Worm (Caenorhabditis elegans) whole organism, L2 larva: ENCODE measurements around the gene dsl-3.

Experiments
- C34F6.9 ChIP-seq: fragments of 150-350 bp; optimal IDR thresholded peaks from 2 replicates; lab custom pipeline; 2014; ENCODE audit warnings: missing biosample characterization, missing genetic modification characterization
- F13H6.1 ChIP-seq: sonication (generic microtip); optimal IDR thresholded peaks from 2 replicates; lab custom pipeline; 2016; ENCODE audit warnings: missing genetic modification characterization, missing compliant biosample characterization
- R02D3.7 ChIP-seq: fragments of 150-350 bp; optimal IDR thresholded peaks from 2 replicates; lab custom pipeline; 2014; ENCODE audit warnings: missing biosample characterization, missing genetic modification characterization
- Y55F3AM.14 ChIP-seq: fragments of 200-800 bp; sonication (Bioruptor generic); optimal IDR thresholded peaks from 2 replicates; lab custom pipeline; 2018; ENCODE audit warnings: mild to moderate bottlenecking, missing genetic modification characterization, missing compliant biosample characterization
- ZK546.5 ChIP-seq: sonication (generic microtip); optimal IDR thresholded peaks from 2 replicates; lab custom pipeline; 2017; ENCODE audit warnings: missing biosample characterization, missing genetic modification characterization
- alr-1 ChIP-seq: fragments of 150-350 bp; optimal IDR thresholded peaks from 2 replicates; lab custom pipeline; 2014; ENCODE audit warnings: missing biosample characterization, missing genetic modification characterization
- ama-1 ChIP-seq: fragments of 150-350 bp; optimal IDR thresholded peaks from 2 replicates; lab custom pipeline; 2018; ENCODE audit warnings: inconsistent platforms
- blmp-1 ChIP-seq: sonication (generic microtip); optimal IDR thresholded peaks from 2 replicates; lab custom pipeline; 2017; ENCODE audit warnings: missing genetic modification characterization, mild to moderate bottlenecking, missing compliant biosample characterization, antibody characterized with exemption, moderate library complexity; ENCODE audit not compliant: insufficient read depth
- ceh-16 ChIP-seq: fragments of 150-350 bp; optimal IDR thresholded peaks from 2 replicates; lab custom pipeline; 2014; ENCODE audit warnings: missing biosample characterization, missing genetic modification characterization
- ceh-82 ChIP-seq: fragments of 150-350 bp; optimal IDR thresholded peaks from 2 replicates; lab custom pipeline; 2014; ENCODE audit warnings: missing biosample characterization, missing genetic modification characterization
- crh-2 ChIP-seq: sonication (generic microtip); optimal IDR thresholded peaks from 2 replicates; lab custom pipeline; 2017; ENCODE audit warnings: missing biosample characterization, missing genetic modification characterization
- dmd-4 ChIP-seq: sonication (generic microtip); optimal IDR thresholded peaks from 2 replicates; lab custom pipeline; 2017; ENCODE audit warnings: missing biosample characterization, missing genetic modification characterization
- egl-27 ChIP-seq: sonication (generic microtip); optimal IDR thresholded peaks from 3 replicates; lab custom pipeline; 2017; ENCODE audit warnings: missing biosample characterization, missing genetic modification reagents, missing genetic modification characterization
- elt-1 ChIP-seq: fragments of 150-350 bp; optimal IDR thresholded peaks from 2 replicates; lab custom pipeline; 2014; ENCODE audit warnings: missing biosample characterization, missing genetic modification characterization
- elt-3 ChIP-seq: sonication (generic microtip); optimal IDR thresholded peaks from 2 replicates; lab custom pipeline; 2017; ENCODE audit warnings: missing biosample characterization, missing genetic modification characterization
- fos-1 ChIP-seq: fragments of 150-350 bp; optimal IDR thresholded peaks from 2 replicates; lab custom pipeline; 2014; ENCODE audit warnings: missing biosample characterization, missing genetic modification characterization
- gmeb-1 ChIP-seq: fragments of 150-350 bp; optimal IDR thresholded peaks from 2 replicates; lab custom pipeline; 2014; ENCODE audit warnings: missing biosample characterization, missing genetic modification characterization
- lin-11 ChIP-seq: fragments of 150-350 bp; sonication (generic microtip); optimal IDR thresholded peaks from 2 replicates; lab custom pipeline; 2014; ENCODE audit warnings: missing biosample characterization, missing genetic modification characterization, inconsistent platforms, mixed read lengths
- lin-13 ChIP-seq: fragments of 150-350 bp; optimal IDR thresholded peaks from 2 replicates; lab custom pipeline; 2014; ENCODE audit warnings: missing biosample characterization, missing genetic modification reagents, missing genetic modification characterization
- lin-39 ChIP-seq: fragments of 150-350 bp; optimal IDR thresholded peaks from 2 replicates; lab custom pipeline; 2014; ENCODE audit warnings: missing biosample characterization, missing genetic modification reagents, missing genetic modification characterization
- lsy-2 ChIP-seq, 2 experiments: fragments of 150-350 bp in 1 of 2; sonication (generic microtip) in 1 of 2; optimal IDR thresholded peaks; 2 replicates each; lab custom pipeline; 2014 to 2017; ENCODE audit warnings: missing biosample characterization in 2 of 2, missing genetic modification characterization in 2 of 2
- mab-5 ChIP-seq: fragments of 150-350 bp; optimal IDR thresholded peaks from 2 replicates; lab custom pipeline; 2014; ENCODE audit warnings: missing biosample characterization, missing genetic modification characterization
- mbf-1 ChIP-seq: sonication (generic microtip); optimal IDR thresholded peaks from 2 replicates; lab custom pipeline; 2017; ENCODE audit warnings: missing biosample characterization, missing genetic modification characterization
- mdl-1 ChIP-seq, 2 experiments: fragments of 150-350 bp in 1 of 2; sonication (generic microtip) in 1 of 2; optimal IDR thresholded peaks; 2 replicates each; lab custom pipeline; 2017; ENCODE audit warnings: missing biosample characterization in 2 of 2, missing genetic modification characterization in 2 of 2
- nhr-10 ChIP-seq: sonication (generic microtip); optimal IDR thresholded peaks from 2 replicates; lab custom pipeline; 2017; ENCODE audit warnings: missing biosample characterization, missing genetic modification characterization
- nhr-11 ChIP-seq: fragments of 150-350 bp; optimal IDR thresholded peaks from 2 replicates; lab custom pipeline; 2014; ENCODE audit warnings: missing biosample characterization, missing genetic modification characterization
- nhr-12 ChIP-seq: fragments of 150-350 bp; optimal IDR thresholded peaks from 2 replicates; lab custom pipeline; 2014; ENCODE audit warnings: missing biosample characterization, missing genetic modification characterization
- nhr-129 ChIP-seq: fragments of 150-350 bp; optimal IDR thresholded peaks from 2 replicates; lab custom pipeline; 2014; ENCODE audit warnings: missing biosample characterization, missing genetic modification characterization
- nhr-21 ChIP-seq: fragments of 150-350 bp; optimal IDR thresholded peaks from 2 replicates; lab custom pipeline; 2014; ENCODE audit warnings: missing biosample characterization, missing genetic modification characterization
- nhr-23 ChIP-seq: fragments of 150-350 bp; optimal IDR thresholded peaks from 2 replicates; lab custom pipeline; 2014; ENCODE audit warnings: missing biosample characterization, missing genetic modification reagents, missing genetic modification characterization
- nhr-237 ChIP-seq: fragments of 150-350 bp; optimal IDR thresholded peaks from 2 replicates; lab custom pipeline; 2014; ENCODE audit warnings: missing biosample characterization, missing genetic modification characterization
- nhr-25 ChIP-seq: fragments of 150-350 bp; sonication (generic microtip); optimal IDR thresholded peaks from 3 replicates; lab custom pipeline; 2014; ENCODE audit warnings: missing biosample characterization, missing genetic modification characterization
- nhr-6 ChIP-seq: fragments of 150-350 bp; optimal IDR thresholded peaks from 2 replicates; lab custom pipeline; 2014; ENCODE audit warnings: missing biosample characterization, missing genetic modification characterization
- nhr-77 ChIP-seq: fragments of 150-350 bp; optimal IDR thresholded peaks from 2 replicates; lab custom pipeline; 2014; ENCODE audit warnings: missing biosample characterization, missing genetic modification characterization
- peb-1 ChIP-seq: fragments of 150-350 bp; optimal IDR thresholded peaks from 2 replicates; lab custom pipeline; 2014; ENCODE audit warnings: missing biosample characterization, missing genetic modification characterization
- sem-4 ChIP-seq: fragments of 150-350 bp; optimal IDR thresholded peaks from 2 replicates; lab custom pipeline; 2014; ENCODE audit warnings: missing biosample characterization, missing genetic modification reagents, missing genetic modification characterization
- skn-1 ChIP-seq: sonication (generic microtip); optimal IDR thresholded peaks from 2 replicates; lab custom pipeline; 2017; ENCODE audit warnings: missing biosample characterization, missing genetic modification characterization
- sma-3 ChIP-seq: sonication (generic microtip); optimal IDR thresholded peaks from 2 replicates; lab custom pipeline; 2016; ENCODE audit warnings: missing genetic modification reagents, missing genetic modification characterization, missing compliant biosample characterization
- sma-9 ChIP-seq, 2 experiments: fragments of 150-350 bp in 1 of 2; sonication (generic microtip) in 1 of 2; optimal IDR thresholded peaks; 2 replicates each; lab custom pipeline; 2014 to 2016; ENCODE audit warnings: missing genetic modification characterization in 2 of 2, mild to moderate bottlenecking in 1 of 2, missing biosample characterization in 1 of 2, missing compliant biosample characterization in 1 of 2, missing genetic modification reagents in 1 of 2, moderate library complexity in 1 of 2
- snpc-4 ChIP-seq: fragments of 150-350 bp; optimal IDR thresholded peaks from 2 replicates; lab custom pipeline; 2014; ENCODE audit warnings: missing biosample characterization, missing genetic modification characterization
- unc-39 ChIP-seq: fragments of 150-350 bp; optimal IDR thresholded peaks from 2 replicates; lab custom pipeline; 2014; ENCODE audit warnings: missing biosample characterization, missing genetic modification characterization
- unc-55 ChIP-seq: fragments of 150-350 bp; sonication (generic microtip); optimal IDR thresholded peaks from 3 replicates; lab custom pipeline; 2014; ENCODE audit warnings: missing biosample characterization, missing genetic modification reagents, missing genetic modification characterization
- unc-62 ChIP-seq: fragments of 150-350 bp; optimal IDR thresholded peaks from 2 replicates; lab custom pipeline; 2014; ENCODE audit warnings: missing biosample characterization, missing genetic modification reagents, missing genetic modification characterization
- zag-1 ChIP-seq: fragments of 150-350 bp; optimal IDR thresholded peaks from 2 replicates; lab custom pipeline; 2014; ENCODE audit warnings: missing biosample characterization, missing genetic modification characterization
- ztf-1 ChIP-seq: fragments of 200-800 bp; sonication (Bioruptor generic); conservative IDR thresholded peaks from 2 replicates; pipeline ENCODE4 v1.3.6; 2022; ENCODE audit warnings: missing genetic modification characterization, missing compliant biosample characterization
- ztf-11 ChIP-seq: sonication (generic microtip); optimal IDR thresholded peaks from 2 replicates; lab custom pipeline; 2017; ENCODE audit warnings: missing biosample characterization, missing genetic modification characterization
- ztf-4 ChIP-seq: fragments of 150-350 bp; optimal IDR thresholded peaks from 2 replicates; lab custom pipeline; 2014; ENCODE audit warnings: missing biosample characterization, missing genetic modification characterization

dsl-3 gene

ce11 chrIV:1657069-1657468, 47.0 kb downstream of the dsl-3 start:
- no peak for TF ChIP-seq C34F6.9
- TF ChIP-seq lin-39 (tag; lab: Kevin White, UChicago), result no peak
- peak; percentile 12 for TF ChIP-seq nhr-129 (tag; lab: Kevin White, UChicago)
- no peak for TF ChIP-seq lin-11 (tag; lab: Kevin White, UChicago)
- no peak for TF ChIP-seq ztf-4 (tag; lab: Kevin White, UChicago)
- no peak for TF ChIP-seq unc-39 (tag; lab: Kevin White, UChicago)
- TF ChIP-seq nhr-11 (tag; lab: Kevin White, UChicago), result no peak
- no peak for TF ChIP-seq nhr-25 (tag; lab: Kevin White, UChicago)
- TF ChIP-seq gmeb-1 (tag; lab: Kevin White, UChicago), result no peak
- TF ChIP-seq nhr-77 (tag; lab: Kevin White, UChicago), result no peak
- TF ChIP-seq mdl-1 (tag; optimal IDR thresholded peaks at IDR 0.05; lab: Kevin White, UChicago), result no peak
- no peak for TF ChIP-seq ZK546.5 (tag; lab: Kevin White, UChicago)
- TF ChIP-seq F13H6.1 (tag; lab: Kevin White, UChicago), result no peak
- TF ChIP-seq ztf-11 (tag; lab: Kevin White, UChicago), result no peak
- TF ChIP-seq skn-1, result no peak
- no peak for TF ChIP-seq mab-5
- no peak for TF ChIP-seq nhr-12 (tag; lab: Kevin White, UChicago)
- TF ChIP-seq fos-1 (tag; lab: Kevin White, UChicago), result peak; percentile 19
- TF ChIP-seq nhr-21 (tag; lab: Kevin White, UChicago), result no peak
- TF ChIP-seq dmd-4 (tag; lab: Kevin White, UChicago), result no peak
- TF ChIP-seq egl-27 (tag; lab: Kevin White, UChicago), result no peak
- no peak for TF ChIP-seq elt-1 (tag; lab: Kevin White, UChicago)
- peak; percentile 41 for TF ChIP-seq crh-2 (tag; lab: Kevin White, UChicago)
- TF ChIP-seq lin-13 (GFP tag; lab: Kevin White, UChicago), result no peak
- no peak for TF ChIP-seq unc-55 (GFP tag; lab: Kevin White, UChicago)

ce11 chrIV:1659045-1659741, 49.1 kb downstream of the dsl-3 start, which contains the start of gene rps-28:
TSS of gene rps-28 (plus strand) at chrIV:1659691.
- TF ChIP-seq nhr-23 (tag; lab: Kevin White, UChicago), result no peak
- TF ChIP-seq lin-39 (tag; lab: Kevin White, UChicago), result peak; percentile 45
- peak; percentile 81 for TF ChIP-seq nhr-237 (tag; lab: Kevin White, UChicago)
- peak; percentile 89 to 96 for TF ChIP-seq lsy-2 (tag; optimal IDR thresholded peaks at IDR 0.05; lab: Kevin White, UChicago)
- TF ChIP-seq ztf-1 (GFP tag; lab: Robert Waterston, UW), result no peak
- peak; percentile 52 for TF ChIP-seq nhr-10
- peak; percentile 96 for TF ChIP-seq zag-1 (tag; lab: Kevin White, UChicago)
- peak; percentile 41 for TF ChIP-seq R02D3.7 (tag; lab: Kevin White, UChicago)
- TF ChIP-seq elt-1 (tag; lab: Kevin White, UChicago), result no peak
- peak; percentile 97 for TF ChIP-seq nhr-25 (tag; lab: Kevin White, UChicago)
- no peak for TF ChIP-seq nhr-12 (tag; lab: Kevin White, UChicago)
- no peak for TF ChIP-seq mbf-1 (tag; lab: Kevin White, UChicago)
- peak; percentile 58 for TF ChIP-seq unc-39 (tag; lab: Kevin White, UChicago)
- peak; percentile 94 for TF ChIP-seq egl-27 (tag; lab: Kevin White, UChicago)
- TF ChIP-seq sem-4 (tag; lab: Kevin White, UChicago), result peak; percentile 95
- peak; percentile 77 for TF ChIP-seq ceh-16
- TF ChIP-seq sma-9 (GFP tag; optimal IDR thresholded peaks at IDR 0.05; lab: Kevin White, UChicago), result peak; percentile 97
- TF ChIP-seq sma-9 (tag; optimal IDR thresholded peaks at IDR 0.05; lab: Kevin White, UChicago), result no peak
- peak; percentile 58 for TF ChIP-seq nhr-11 (tag; lab: Kevin White, UChicago)
- TF ChIP-seq ceh-82 (tag; lab: Kevin White, UChicago), result peak; percentile 90
- peak; percentile 98 for TF ChIP-seq lin-13 (GFP tag; lab: Kevin White, UChicago)
- TF ChIP-seq nhr-77 (tag; lab: Kevin White, UChicago), result peak; percentile 73
- no peak for TF ChIP-seq elt-3 (tag; lab: Kevin White, UChicago)
- TF ChIP-seq nhr-6 (tag; lab: Kevin White, UChicago), result peak; percentile 90
- TF ChIP-seq peb-1 (tag; lab: Kevin White, UChicago), result no peak
- TF ChIP-seq gmeb-1 (tag; lab: Kevin White, UChicago), result peak; percentile 93
- TF ChIP-seq Y55F3AM.14, result peak; percentile 64
- peak; percentile 98 for TF ChIP-seq crh-2 (tag; lab: Kevin White, UChicago)
- TF ChIP-seq unc-55 (GFP tag; lab: Kevin White, UChicago), result peak; percentile 99
- peak; percentile 88 for TF ChIP-seq blmp-1 (tag; lab: Kevin White, UChicago)
- peak; percentile 94 for TF ChIP-seq nhr-21 (tag; lab: Kevin White, UChicago)
- peak; percentile 58 for TF ChIP-seq skn-1
- TF ChIP-seq alr-1 (tag; lab: Kevin White, UChicago), result no peak
- TF ChIP-seq ztf-11 (tag; lab: Kevin White, UChicago), result peak; percentile 57
- peak; percentile 96 for TF ChIP-seq mab-5
- TF ChIP-seq C34F6.9, result peak; percentile 99
- TF ChIP-seq ama-1 (lab: Kevin White, UChicago), result peak; percentile 79
- peak; percentile 89 for TF ChIP-seq snpc-4 (tag; lab: Kevin White, UChicago)
- peak; percentile 97 for TF ChIP-seq lin-11 (tag; lab: Kevin White, UChicago)
- TF ChIP-seq sma-3 (GFP tag; lab: Kevin White, UChicago), result peak; percentile 99
- no peak for TF ChIP-seq dmd-4 (tag; lab: Kevin White, UChicago)
- TF ChIP-seq nhr-129 (tag; lab: Kevin White, UChicago), result peak; percentile 98
- TF ChIP-seq unc-62, result no peak
- TF ChIP-seq ZK546.5 (tag; lab: Kevin White, UChicago), result peak; percentile 79
- peak; percentile 96 for TF ChIP-seq F13H6.1 (tag; lab: Kevin White, UChicago)
